Fruit fly (Drosophila melanogaster) whole organism, pupa: ENCODE data around the gene Chchd2.

Experiments
- CG10348 ChIP-seq: fragments of 200-800 bp; sonication (Bioruptor generic); IDR thresholded peaks from 2 replicates; pipeline ENCODE4 v1.3.6; 2022; ENCODE audit warnings: missing biosample characterization, missing genetic modification characterization
- CG12605 ChIP-seq: fragments of 200-800 bp; sonication (Bioruptor generic); IDR thresholded peaks from 2 replicates; pipeline ENCODE4 v1.3.6; 2022; ENCODE audit warnings: missing biosample characterization, missing genetic modification characterization
- CG13204 ChIP-seq: fragments of 200-800 bp; sonication (Bioruptor generic); optimal IDR thresholded peaks from 2 replicates; lab custom pipeline; 2018; ENCODE audit warnings: missing biosample characterization, mild to moderate bottlenecking, missing genetic modification characterization, moderate library complexity
- CG14655 ChIP-seq: fragments of 200-800 bp; sonication (Bioruptor generic); optimal IDR thresholded peaks from 3 replicates; lab custom pipeline; 2017; ENCODE audit warnings: mild to moderate bottlenecking, missing biosample characterization, missing genetic modification reagents, missing genetic modification characterization
- CG15710 ChIP-seq: fragments of 200-800 bp; sonication (Bioruptor generic); optimal IDR thresholded peaks from 2 replicates; lab custom pipeline; 2018; ENCODE audit warnings: missing biosample characterization, mild to moderate bottlenecking, missing genetic modification characterization, moderate library complexity
- CG9948 ChIP-seq: fragments of 200-800 bp; sonication (Bioruptor generic); optimal IDR thresholded peaks from 2 replicates; lab custom pipeline; 2018; ENCODE audit warnings: missing biosample characterization, mild to moderate bottlenecking, missing genetic modification characterization, moderate library complexity
- D1 ChIP-seq: fragments of 200-800 bp; sonication (Bioruptor generic); optimal IDR thresholded peaks from 2 replicates; lab custom pipeline; 2018; ENCODE audit warnings: missing biosample characterization, mild to moderate bottlenecking, missing genetic modification characterization, moderate library complexity
- EcR ChIP-seq: fragments of 200-800 bp; sonication (Bioruptor generic); optimal IDR thresholded peaks from 3 replicates; lab custom pipeline; 2019; ENCODE audit warnings: missing biosample characterization, missing genetic modification characterization, mild to moderate bottlenecking, moderate library complexity, missing genetic modification reagents
- Ets98B ChIP-seq: fragments of 200-800 bp; sonication (Bioruptor generic); IDR thresholded peaks from 2 replicates; pipeline ENCODE4 v1.3.6; 2022; ENCODE audit warnings: missing biosample characterization, missing genetic modification characterization
- Pif1A ChIP-seq: fragments of 200-800 bp; sonication (Bioruptor generic); optimal IDR thresholded peaks from 3 replicates; lab custom pipeline; 2016; ENCODE audit warnings: missing biosample characterization, missing genetic modification characterization
- Pif1B ChIP-seq: fragments of 200-800 bp; sonication (Bioruptor generic); optimal IDR thresholded peaks from 3 replicates; lab custom pipeline; 2016; ENCODE audit warnings: missing biosample characterization, missing genetic modification characterization
- gl ChIP-seq: fragments of 200-800 bp; sonication (Bioruptor generic); optimal IDR thresholded peaks from 2 replicates; lab custom pipeline; 2018; ENCODE audit warnings: missing biosample characterization, mild to moderate bottlenecking, missing genetic modification characterization
- rn ChIP-seq: fragments of 200-800 bp; sonication (Bioruptor generic); IDR thresholded peaks from 2 replicates; pipeline ENCODE4 v1.3.6; 2022; ENCODE audit warnings: missing biosample characterization, missing genetic modification characterization

dm6 chrX:17147983-17148637, 691 bp upstream of the Chchd2 start, which contains the start of gene RpS5a:
- TF ChIP-seq rn (0 out of 2 replicates have a peak, but pooled peaks have one; percentile 32), Ets98B (peak; percentile 64), gl (tag; lab: Kevin White, UChicago) (peak; percentile 55), D1 (tag; lab: Kevin White, UChicago) (no peak), CG13204 (GFP tag; lab: Kevin White, UChicago) (no peak), CG14655 (GFP tag; lab: Kevin White, UChicago) (no peak), CG9948 (tag; lab: Kevin White, UChicago) (peak; percentile 16), EcR (GFP tag; lab: Kevin White, UChicago) (no peak), Pif1B (GFP tag; lab: Kevin White, UChicago) (peak; percentile 60), CG10348 (GFP tag; lab: Robert Waterston, UW) (no peak), CG15710 (tag; lab: Kevin White, UChicago) (peak; percentile 62), CG12605 (peak; percentile 50; the same call in 1 of the 2 replicates), Pif1A (GFP tag; lab: Kevin White, UChicago) (peak; percentile 66)
